Fruit fly (Drosophila melanogaster) whole organism, wandering third instar larva: Measurements from ENCODE around the gene GstO1.
A peak's percentile ranks its signal among the peaks of the same experiment; 100 is the strongest.

Experiments
- CG32264 ChIP-seq: fragments of 200-800 bp; sonication (Bioruptor generic); optimal IDR thresholded peaks from 2 replicates; lab custom pipeline; 2016; ENCODE audit warnings: missing biosample characterization, missing genetic modification characterization
- Dif ChIP-seq: fragments of 200-275, 200-300 bp; sonication (Bioruptor generic); optimal IDR thresholded peaks from 2 replicates; lab custom pipeline; 2018; ENCODE audit warnings: missing biosample characterization, missing genetic modification characterization; ENCODE audit not compliant: partially characterized antibody
- Jra ChIP-seq: sonication (Bioruptor generic); optimal IDR thresholded peaks from 2 replicates; lab custom pipeline; 2016; ENCODE audit warnings: missing biosample characterization, missing genetic modification characterization
- Mio ChIP-seq: sonication (Bioruptor generic); optimal IDR thresholded peaks from 2 replicates; lab custom pipeline; 2016; ENCODE audit warnings: missing biosample characterization, missing genetic modification characterization
- Vsx2 ChIP-seq: fragments of 200-300, 225-300 bp; sonication (Bioruptor generic); optimal IDR thresholded peaks from 2 replicates; lab custom pipeline; 2018; ENCODE audit warnings: missing biosample characterization, missing genetic modification characterization; ENCODE audit not compliant: partially characterized antibody
- dmrt93B ChIP-seq: fragments of 200-800 bp; sonication (Bioruptor generic); optimal IDR thresholded peaks from 2 replicates; lab custom pipeline; 2018; ENCODE audit warnings: missing biosample characterization, mild to moderate bottlenecking, missing genetic modification characterization
- fru ChIP-seq: fragments of 200-800 bp; sonication (Bioruptor generic); optimal IDR thresholded peaks from 3 replicates; lab custom pipeline; 2016; ENCODE audit warnings: missing biosample characterization, mild to moderate bottlenecking, missing genetic modification characterization
- h ChIP-seq: fragments of 200-800 bp; sonication (Bioruptor generic); optimal IDR thresholded peaks from 3 replicates; lab custom pipeline; 2016; ENCODE audit warnings: missing biosample characterization, mild to moderate bottlenecking, missing genetic modification characterization
- jim ChIP-seq: fragments of 175-275, 200-325 bp; sonication (Bioruptor generic); optimal IDR thresholded peaks from 2 replicates; lab custom pipeline; 2016; ENCODE audit warnings: missing biosample characterization, mild to moderate bottlenecking, missing genetic modification characterization
- lola ChIP-seq: fragments of >200 bp; optimal IDR thresholded peaks from 2 replicates; lab custom pipeline; 2017; ENCODE audit warnings: missing biosample characterization, missing genetic modification characterization
- pan ChIP-seq: fragments of >200 bp; optimal IDR thresholded peaks from 2 replicates; lab custom pipeline; 2017
- usp ChIP-seq: fragments of >200 bp; optimal IDR thresholded peaks from 2 replicates; lab custom pipeline; 2017; ENCODE audit warnings: missing biosample characterization, missing genetic modification characterization

DNA sequence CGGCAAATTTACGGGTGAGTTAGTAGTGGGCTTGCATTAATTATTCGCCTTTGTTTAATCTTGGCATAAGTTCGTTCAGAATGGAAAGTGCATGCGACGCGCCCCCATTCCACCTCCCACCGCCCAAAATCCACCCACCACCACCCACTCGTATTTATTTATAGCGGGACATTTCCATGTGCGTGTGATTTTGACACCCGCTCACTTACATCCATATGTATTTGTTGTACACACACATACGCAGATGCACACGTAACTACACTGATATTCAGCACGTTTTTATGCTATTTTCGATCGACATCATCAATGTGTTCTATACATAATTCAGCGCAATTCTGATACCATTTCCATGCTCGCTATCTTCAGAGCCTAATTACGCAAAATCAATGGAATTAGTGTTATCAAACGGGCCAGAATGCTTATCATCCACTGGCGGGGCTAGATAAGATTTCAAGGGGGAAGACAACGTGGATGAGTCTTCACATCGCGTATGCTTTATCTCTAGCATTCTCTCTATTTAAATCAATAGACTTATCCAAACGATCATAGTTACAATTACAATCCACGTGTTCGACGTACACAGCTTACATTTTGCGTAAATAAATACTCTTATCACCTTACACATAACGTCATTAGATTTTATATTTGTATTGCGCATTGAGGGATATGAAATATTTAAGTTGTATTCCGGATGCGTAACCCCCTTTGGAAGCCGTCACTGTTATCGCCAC is 1.2 kb upstream of the GstO1 start:
- TF ChIP-seq fru (GFP tag; lab: Kevin White, UChicago): peak; percentile 58
- no peak for TF ChIP-seq Dif (GFP tag; lab: Kevin White, UChicago)
- TF ChIP-seq CG32264 (GFP tag; lab: Kevin White, UChicago): no peak
- TF ChIP-seq Jra (GFP tag; lab: Kevin White, UChicago): no peak
- no peak for TF ChIP-seq usp (GFP tag; lab: Kevin White, UChicago)
- no peak for TF ChIP-seq pan (lab: Kevin White, UChicago)
- peak; percentile 58 for TF ChIP-seq h (GFP tag; lab: Kevin White, UChicago)
- TF ChIP-seq lola (GFP tag; lab: Kevin White, UChicago): no peak
- no peak for TF ChIP-seq Mio (GFP tag; lab: Kevin White, UChicago)
- TF ChIP-seq jim: no peak
- TF ChIP-seq Vsx2: no peak
- TF ChIP-seq dmrt93B (GFP tag; lab: Kevin White, UChicago): no peak
